Worm (Caenorhabditis elegans): Measurements from ENCODE around the gene mua-3.
"Not testable (repeated sequence)": the region's sequence is repeated elsewhere in the genome, so short reads cannot be mapped to it uniquely, and the experiment has no call there.

mua-3 gene

DNA sequence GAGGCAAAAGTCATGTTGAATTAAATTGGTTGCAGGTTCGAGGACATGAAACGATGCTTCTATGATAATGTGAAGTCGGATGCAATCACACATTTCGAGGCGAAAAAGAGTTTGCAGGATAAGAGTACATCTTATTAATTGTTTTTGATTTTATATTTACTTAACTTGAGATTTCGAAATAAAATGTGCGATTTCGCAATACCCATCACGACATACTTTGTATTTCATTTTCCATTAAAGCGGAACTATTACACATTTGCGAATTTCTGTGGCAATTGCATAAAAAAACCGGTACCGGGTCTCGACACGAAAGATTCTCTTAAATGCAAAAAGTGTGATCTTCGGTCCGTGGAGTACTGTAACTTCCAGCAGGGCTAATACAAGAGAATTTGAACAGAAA is 41.9 kb downstream of the mua-3 start:
- no peak for TF ChIP-seq unc-62 (GFP tag; optimal IDR thresholded peaks at IDR 0.05)

DNA sequence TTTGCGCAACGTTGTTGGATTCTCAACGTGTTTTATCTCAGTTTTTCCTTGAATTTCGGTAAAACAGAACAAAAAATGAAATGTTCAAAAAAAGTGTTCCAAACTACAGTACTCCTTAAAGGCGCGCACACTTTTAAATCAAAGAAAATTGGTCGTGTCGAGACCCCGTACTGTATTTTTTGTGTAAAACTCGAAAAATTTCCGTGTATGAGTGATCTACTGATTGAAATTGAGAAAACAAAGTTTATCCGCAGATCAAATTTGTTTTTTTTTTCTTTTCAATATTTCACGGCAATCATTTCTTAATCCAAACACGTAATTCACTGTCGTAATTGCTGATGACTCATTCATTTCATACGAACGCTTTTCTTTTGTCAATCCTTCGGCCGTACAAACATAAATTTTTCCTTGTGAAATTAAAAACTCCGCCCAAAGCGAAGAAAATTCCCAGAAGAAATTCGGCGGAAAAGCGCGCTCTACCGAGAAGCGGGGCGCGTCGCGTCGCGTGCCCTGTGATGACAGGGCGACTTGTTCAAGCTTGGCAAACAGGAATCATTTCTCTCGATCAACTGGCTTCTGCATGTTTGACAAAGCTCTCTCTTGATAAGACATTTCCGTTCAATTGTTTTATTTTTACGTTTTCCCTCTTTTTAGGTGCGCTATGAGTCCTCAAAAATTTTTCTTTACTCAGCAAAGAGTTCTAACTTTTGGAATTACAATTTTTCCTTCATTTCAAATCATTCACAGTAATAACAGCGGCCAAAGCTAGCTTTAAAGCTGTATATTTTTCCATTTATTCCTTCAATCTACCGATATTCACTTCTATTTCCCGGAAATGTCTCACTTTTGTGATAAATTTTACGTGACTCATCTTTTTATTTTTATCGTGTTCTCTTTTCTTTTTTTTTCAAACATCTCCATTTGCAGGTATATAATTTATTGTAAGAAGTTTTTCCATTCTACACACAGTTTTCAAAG is 42.7 kb downstream of the mua-3 start, which contains the start of gene chc-1:
Gene chc-1 (plus strand): TSS at position 928 of the 978 bp plus-strand sequence.
- TF ChIP-seq unc-62 (GFP tag; optimal IDR thresholded peaks at IDR 0.05), result no peak

DNA sequence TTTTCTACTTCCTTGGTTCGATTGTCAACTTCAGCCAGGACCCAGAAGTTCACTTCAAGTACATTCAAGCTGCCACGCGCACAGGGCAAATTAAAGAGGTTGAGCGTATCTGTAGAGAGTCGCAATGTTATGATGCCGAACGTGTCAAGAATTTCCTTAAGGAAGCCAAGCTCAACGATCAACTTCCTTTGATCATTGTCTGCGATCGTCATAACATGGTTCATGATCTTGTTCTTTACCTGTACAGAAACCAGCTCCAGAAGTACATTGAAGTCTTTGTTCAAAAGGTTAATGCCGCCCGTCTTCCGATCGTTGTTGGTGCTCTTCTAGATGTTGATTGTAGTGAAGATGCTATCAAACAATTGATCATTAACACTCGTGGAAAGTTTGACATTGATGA is 45.9 kb downstream of the mua-3 start:
- TF ChIP-seq unc-62 (GFP tag; optimal IDR thresholded peaks at IDR 0.05), result no peak

DNA sequence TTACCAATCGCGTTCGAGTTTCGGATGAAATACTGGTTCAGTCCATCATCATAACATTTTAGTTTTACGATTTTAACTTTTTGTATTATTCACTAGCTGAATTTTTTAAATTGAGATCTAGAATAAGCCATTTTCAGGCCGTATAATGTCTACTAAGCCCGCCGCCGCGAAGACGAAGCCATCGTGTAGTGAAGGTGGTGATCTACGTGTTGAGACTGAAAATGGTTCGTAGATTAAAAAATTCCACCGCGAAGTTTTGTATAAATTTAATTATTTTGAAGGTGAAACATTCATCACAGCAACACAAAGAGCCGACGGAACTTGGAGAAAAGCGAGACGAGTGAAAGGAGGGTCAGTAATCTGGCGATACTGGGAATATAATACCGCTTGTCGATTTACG is 49.2 kb downstream of the mua-3 start, which contains the start of gene T20G5.9:
Gene T20G5.9 (plus strand): TSS at position 138 of the 400 bp plus-strand sequence.
- TF ChIP-seq unc-62 (GFP tag; optimal IDR thresholded peaks at IDR 0.05), result no peak

DNA sequence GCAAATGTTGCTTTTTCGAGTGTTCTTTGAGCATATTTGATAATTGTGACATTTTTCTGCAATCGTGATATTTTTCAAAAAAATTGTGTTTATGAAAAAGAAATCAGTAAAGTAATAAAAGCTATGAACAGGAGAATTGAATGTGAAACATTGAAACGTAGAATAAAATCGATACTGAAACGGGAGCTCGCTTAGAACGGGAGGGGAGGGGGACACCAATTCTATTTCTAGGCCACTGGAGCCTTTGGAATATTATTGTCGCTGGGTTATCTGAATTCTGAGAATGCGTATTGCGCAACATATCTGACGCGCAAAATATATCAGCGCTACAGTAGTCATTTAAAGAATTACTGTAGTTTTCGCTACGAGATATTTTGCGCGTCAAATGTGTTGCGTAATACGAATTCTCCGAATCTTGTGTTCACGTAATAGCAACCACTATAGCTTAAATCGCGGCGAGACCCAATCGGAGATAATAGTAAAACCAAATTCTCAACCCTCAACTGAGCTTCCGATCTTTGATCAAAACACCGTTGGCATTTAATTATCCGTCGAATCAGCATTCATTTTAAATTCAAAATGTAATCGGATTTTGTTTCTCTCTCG is 51.5 kb downstream of the mua-3 start, which contains the start of the genes blos-1 and best-18:
Gene blos-1 (minus strand): TSS at position 58 of the 606 bp plus-strand sequence.
Gene best-18 (plus strand): TSS at position 508 of the 606 bp plus-strand sequence.
- TF ChIP-seq unc-62 (GFP tag; optimal IDR thresholded peaks at IDR 0.05), result no peak

DNA sequence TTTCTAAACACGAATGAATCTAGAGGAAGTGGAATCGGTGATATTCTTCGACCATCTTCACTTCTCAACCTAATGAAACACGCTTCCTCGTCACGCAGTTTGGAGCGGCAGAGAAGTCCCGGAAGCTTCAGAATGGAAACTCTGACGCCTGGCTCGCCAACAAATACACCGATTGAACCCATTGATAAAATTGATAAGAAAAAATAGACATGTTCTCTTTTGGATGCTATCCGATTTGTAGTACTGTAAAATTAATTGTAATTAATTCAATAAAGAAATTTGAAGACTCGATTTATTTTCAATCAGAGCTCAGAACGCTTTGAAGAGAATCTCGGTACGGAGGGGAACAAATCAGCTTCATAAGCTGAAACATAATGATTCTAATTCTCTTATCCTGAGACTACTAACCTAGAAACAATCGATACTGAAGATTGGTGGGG is 54.1 kb downstream of the mua-3 start:
- no peak for TF ChIP-seq unc-62 (GFP tag; optimal IDR thresholded peaks at IDR 0.05)

DNA sequence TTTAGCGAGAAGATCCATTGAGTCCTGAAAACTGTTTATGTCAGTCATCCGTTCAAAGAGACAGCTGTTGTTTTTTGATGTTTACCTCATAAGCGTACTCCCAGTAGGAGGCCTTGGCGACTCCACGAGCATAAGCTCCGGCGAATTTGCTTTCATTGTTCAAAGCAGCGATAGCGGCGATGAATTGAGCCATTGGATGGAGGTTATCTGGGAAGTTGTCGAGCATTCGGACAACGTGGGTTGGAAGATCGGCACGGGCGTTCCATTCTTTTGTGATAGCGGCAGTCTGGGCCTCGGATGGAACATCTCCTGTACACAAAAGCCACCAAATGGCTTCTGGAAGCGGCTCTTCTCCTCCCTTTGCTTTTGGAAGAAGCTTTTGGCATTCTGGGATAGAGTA is 55.4 kb downstream of the mua-3 start:
- no peak for TF ChIP-seq unc-62 (GFP tag; optimal IDR thresholded peaks at IDR 0.05)

DNA sequence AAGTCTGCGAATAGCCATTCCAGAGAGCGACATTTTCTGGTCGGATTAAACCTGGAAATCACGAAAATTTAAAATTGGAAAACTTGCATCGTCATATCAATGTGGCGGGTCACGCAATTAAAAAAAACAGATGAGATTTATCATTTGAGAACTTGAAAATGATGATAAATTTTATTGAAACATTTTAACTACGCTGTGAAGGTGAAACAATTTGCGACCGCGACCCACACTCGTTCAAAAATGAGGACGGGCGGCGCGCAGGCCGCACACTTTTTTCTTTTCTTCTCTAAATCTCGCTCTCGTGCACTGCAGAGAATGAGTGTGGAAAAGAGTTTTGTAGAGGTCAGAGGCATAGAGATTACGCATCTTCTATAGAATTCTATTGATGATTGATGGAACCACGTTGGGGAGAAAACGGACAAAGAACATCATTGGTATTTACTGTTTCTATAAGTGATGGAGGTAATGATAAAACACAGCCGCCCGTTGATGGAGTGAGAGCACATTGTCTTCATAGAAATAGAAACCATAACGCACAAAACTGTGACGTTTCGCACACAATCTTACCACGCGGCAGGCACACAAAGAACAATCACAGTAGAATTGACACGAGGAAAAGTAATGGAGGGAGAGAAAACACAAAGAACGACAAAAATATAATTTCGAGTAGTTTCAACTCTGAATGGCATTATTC is 56.2 kb downstream of the mua-3 start, which contains the start of gene cts-1:
Gene cts-1 (minus strand): TSS at position 51 of the 694 bp plus-strand sequence.
- TF ChIP-seq unc-62 (GFP tag; optimal IDR thresholded peaks at IDR 0.05), result no peak

DNA sequence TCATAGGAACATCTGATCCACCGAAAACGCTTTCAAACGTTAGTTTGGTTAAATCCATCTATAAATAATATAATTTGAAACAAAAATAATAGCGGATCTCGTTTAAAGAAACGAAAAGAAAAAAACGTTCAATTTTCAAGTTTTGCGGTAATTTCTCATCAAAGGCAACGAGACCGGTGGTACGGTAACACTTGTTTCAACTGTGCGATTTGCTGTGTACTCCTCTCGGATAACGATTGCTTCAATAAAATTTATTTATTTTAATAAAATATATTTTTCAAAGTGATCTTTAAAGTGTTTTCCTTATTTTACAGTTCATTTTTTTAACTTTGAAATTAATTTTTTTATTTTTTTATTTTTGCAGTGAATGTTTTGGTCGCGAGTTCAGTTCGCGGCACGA is 58.1 kb downstream of the mua-3 start, which contains the start of the genes rde-4 and cox-14:
Gene rde-4 (minus strand): TSS at position 60 of the 400 bp plus-strand sequence.
Gene cox-14 (plus strand): TSS at position 356 of the 400 bp plus-strand sequence.
- TF ChIP-seq unc-62 (GFP tag; optimal IDR thresholded peaks at IDR 0.05), result no peak

DNA sequence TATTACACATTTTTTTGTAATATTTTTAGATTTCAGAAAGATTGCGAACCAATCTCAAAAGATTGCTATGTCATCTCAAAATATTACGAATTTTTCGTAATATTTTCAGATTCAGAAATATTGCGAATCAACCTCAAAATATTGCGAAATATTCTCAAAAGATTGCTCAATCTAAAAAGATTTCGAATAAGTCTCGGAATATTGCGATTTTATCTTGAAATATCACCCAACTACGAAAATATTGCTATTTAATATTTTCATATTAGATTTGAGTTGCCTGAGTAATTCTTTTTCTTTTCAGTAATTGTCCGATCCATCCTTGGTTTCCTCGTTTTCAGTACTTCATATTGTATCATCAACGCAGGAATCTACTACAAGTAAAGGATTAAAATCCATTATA is 61.4 kb downstream of the mua-3 start, which contains the start of gene Y70G10A.4:
Gene Y70G10A.4 (plus strand): TSS at position 301 of the 400 bp plus-strand sequence.
- not testable (repeated sequence) for TF ChIP-seq unc-62 (GFP tag; optimal IDR thresholded peaks at IDR 0.05)

DNA sequence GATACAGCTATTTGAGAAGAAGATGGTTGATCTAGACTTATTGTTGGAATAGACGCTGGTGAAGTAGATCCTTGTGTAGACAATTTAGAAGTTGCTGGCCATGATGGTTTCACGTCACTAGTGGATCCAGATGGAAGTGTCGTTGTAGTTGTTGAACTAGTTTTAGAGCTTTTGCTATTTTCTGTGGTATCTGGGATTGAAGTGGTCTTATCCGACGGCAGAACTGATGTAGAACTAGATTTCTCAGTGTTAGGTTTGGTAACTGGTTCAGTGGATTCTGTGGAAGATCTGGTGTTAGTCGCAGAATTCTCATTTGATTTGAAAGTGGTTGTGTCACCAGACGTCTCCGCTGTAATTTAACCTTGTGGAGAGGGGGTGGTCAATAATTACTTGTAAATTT is 71.1 kb downstream of the mua-3 start:
- no peak for TF ChIP-seq unc-62 (GFP tag; optimal IDR thresholded peaks at IDR 0.05)
